Worm (Caenorhabditis elegans): ENCODE measurements around the gene F10B5.2.
A peak's percentile ranks its signal among the peaks of the same experiment; 100 is the strongest.

Gene F10B5.2

ce11 chrII:8128273-8129039 is 16.1 kb upstream of the F10B5.2 start (continued):
- TF ChIP-seq skn-1 (tag; optimal IDR thresholded peaks at IDR 0.05) (peak; percentile 43), F16B12.6 (tag; optimal IDR thresholded peaks at IDR 0.05) (peak; percentile 11), mep-1 (tag; optimal IDR thresholded peaks at IDR 0.05) (peak; percentile 21), nhr-20 (tag; optimal IDR thresholded peaks at IDR 0.05) (peak; percentile 92), dsc-1 (tag; optimal IDR thresholded peaks at IDR 0.05) (peak; percentile 15), ceh-90 (tag; optimal IDR thresholded peaks at IDR 0.05) (peak; percentile 30), efl-1 (optimal IDR thresholded peaks at IDR 0.05) (peak; percentile 6 to 33), efl-1 (GFP tag; optimal IDR thresholded peaks at IDR 0.05 in 1 of 2) (peak; percentile 12 to 58), hlh-17 (GFP tag; optimal IDR thresholded peaks at IDR 0.05; ENCODE audit: borderline replicate concordance) (no peak), nhr-11 (tag; optimal IDR thresholded peaks at IDR 0.05) (peak; percentile 30), ceh-82 (tag; optimal IDR thresholded peaks at IDR 0.05) (peak in 2 of 3 experiments; percentile 39 to 41), xbp-1 (tag; optimal IDR thresholded peaks at IDR 0.05) (peak; percentile 72)

DNA sequence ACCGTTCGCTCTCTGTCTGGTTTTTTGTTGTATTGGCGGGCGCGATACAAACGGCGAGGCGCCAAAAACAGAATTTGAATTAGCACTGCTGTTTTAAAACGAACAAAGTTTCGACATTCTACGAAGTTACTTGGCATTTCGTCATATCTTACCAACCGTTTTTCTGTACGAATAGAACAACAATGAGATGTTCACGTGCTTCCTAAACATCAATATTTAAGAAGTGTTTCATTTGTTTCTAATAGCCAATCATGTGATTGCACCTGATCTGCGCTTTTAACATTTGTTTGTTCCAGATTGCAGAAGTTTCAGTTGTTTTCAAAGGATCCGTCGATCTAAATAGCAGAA is 15.5 kb upstream of the F10B5.2 start:
- TF ChIP-seq dpl-1 (GFP tag; optimal IDR thresholded peaks at IDR 0.05) (peak in 2 of 3 experiments; percentile 6 to 19), lsy-2 (tag; optimal IDR thresholded peaks at IDR 0.05) (no peak), pag-3 (tag; optimal IDR thresholded peaks at IDR 0.05; ENCODE audit: borderline replicate concordance, insufficient read depth) (no peak), zag-1 (tag; optimal IDR thresholded peaks at IDR 0.05) (no peak), ets-5 (GFP tag; IDR thresholded peaks at IDR 0.05) (no peak), lin-15B (tag; optimal IDR thresholded peaks at IDR 0.05) (no peak), unc-86 (tag; optimal IDR thresholded peaks at IDR 0.05) (no peak), nhr-28 (tag; optimal IDR thresholded peaks at IDR 0.05) (no peak), nhr-237 (tag; optimal IDR thresholded peaks at IDR 0.05) (no peak), pax-3 (tag; optimal IDR thresholded peaks at IDR 0.05) (no peak), efl-1 (optimal IDR thresholded peaks at IDR 0.05) (no peak), efl-1 (GFP tag; optimal IDR thresholded peaks at IDR 0.05 in 1 of 2) (peak in 1 of 2 experiments; percentile 95), unc-130 (tag; optimal IDR thresholded peaks at IDR 0.05) (no peak), lin-13 (GFP tag; optimal IDR thresholded peaks at IDR 0.05) (peak; percentile 18), aly-2 (tag; optimal IDR thresholded peaks at IDR 0.05) (no peak), irx-1 (tag; optimal IDR thresholded peaks at IDR 0.05) (no peak), sup-37 (GFP tag; optimal IDR thresholded peaks at IDR 0.05) (no peak), nhr-12 (tag; optimal IDR thresholded peaks at IDR 0.05) (no peak), unc-62 (GFP tag; optimal IDR thresholded peaks at IDR 0.05) (no peak)

DNA sequence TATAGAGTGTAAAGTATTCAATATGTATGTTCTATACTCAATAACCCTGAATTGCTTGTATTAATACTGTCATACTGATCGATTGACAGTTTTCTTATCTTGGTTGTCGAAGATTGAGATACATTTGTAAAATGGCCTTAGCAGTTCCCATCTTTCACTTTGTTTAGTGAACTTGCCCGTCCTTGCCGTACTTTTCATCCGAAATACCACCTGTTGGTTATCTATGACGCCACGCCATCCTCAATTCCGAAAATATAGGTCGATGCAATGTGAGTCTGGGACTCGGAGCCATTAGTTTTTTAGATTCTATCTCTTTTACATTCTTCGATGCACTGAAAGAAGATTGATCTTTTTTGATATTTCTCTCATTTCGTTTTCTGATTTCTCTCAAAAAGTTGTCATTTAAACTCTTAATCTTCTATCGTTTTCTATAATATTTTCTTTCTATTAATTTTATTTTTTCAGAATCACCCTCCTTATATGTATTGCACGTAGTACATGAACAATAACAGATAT is 15.0 kb upstream of the F10B5.2 start, which contains the start of gene ulp-4:
Gene ulp-4 (plus strand): TSS at position 466 of the 516 bp plus-strand sequence.
- TF ChIP-seq mep-1 (tag; optimal IDR thresholded peaks at IDR 0.05) = peak; percentile 34
- TF ChIP-seq unc-62 (GFP tag; optimal IDR thresholded peaks at IDR 0.05) = no peak
- TF ChIP-seq lsy-2 (tag; optimal IDR thresholded peaks at IDR 0.05) = peak; percentile 49 to 52
- TF ChIP-seq blmp-1 (tag; optimal IDR thresholded peaks at IDR 0.05) = peak; percentile 26
- TF ChIP-seq ceh-90 (tag; optimal IDR thresholded peaks at IDR 0.05) = no peak
- TF ChIP-seq nhr-71 (tag; optimal IDR thresholded peaks at IDR 0.05) = peak; percentile 71
- peak; percentile 29 for TF ChIP-seq nhr-20 (tag; optimal IDR thresholded peaks at IDR 0.05)
- TF ChIP-seq rnt-1 (tag; optimal IDR thresholded peaks at IDR 0.05) = peak; percentile 64
- peak; percentile 82 for TF ChIP-seq nhr-85 (tag)
- no peak for TF ChIP-seq dsc-1 (tag; optimal IDR thresholded peaks at IDR 0.05)
- TF ChIP-seq jun-1 (tag; optimal IDR thresholded peaks at IDR 0.05) = no peak
- no peak for TF ChIP-seq ztf-11 (tag; optimal IDR thresholded peaks at IDR 0.05)
- TF ChIP-seq lin-14 (GFP tag; optimal IDR thresholded peaks at IDR 0.05) = peak; percentile 63
- peak; percentile 49 for TF ChIP-seq nhr-19 (GFP tag; conservative IDR thresholded peaks at IDR 0.05)
- no peak for TF ChIP-seq lin-13 (GFP tag; optimal IDR thresholded peaks at IDR 0.05)
- peak; percentile 3 for TF ChIP-seq xbp-1 (tag; optimal IDR thresholded peaks at IDR 0.05)
- TF ChIP-seq nhr-47 (tag; optimal IDR thresholded peaks at IDR 0.05) = peak; percentile 1
- TF ChIP-seq lir-3 (tag; optimal IDR thresholded peaks at IDR 0.05; ENCODE audit: poor library complexity) = peak; percentile 3
- peak; percentile 3 for TF ChIP-seq snu-23 (GFP tag; optimal IDR thresholded peaks at IDR 0.05)
- peak; percentile 57 for TF ChIP-seq lin-39 (tag; optimal IDR thresholded peaks at IDR 0.05)
- no peak for TF ChIP-seq nhr-11 (tag; optimal IDR thresholded peaks at IDR 0.05)
- no peak for TF ChIP-seq sup-37 (GFP tag; optimal IDR thresholded peaks at IDR 0.05)

Data from whole organism, L1 larva.